Worm (Caenorhabditis elegans): ENCODE data around the gene frh-1.
A peak's percentile ranks its signal among the peaks of the same experiment; 100 is the strongest.

The frh-1 gene

DNA sequence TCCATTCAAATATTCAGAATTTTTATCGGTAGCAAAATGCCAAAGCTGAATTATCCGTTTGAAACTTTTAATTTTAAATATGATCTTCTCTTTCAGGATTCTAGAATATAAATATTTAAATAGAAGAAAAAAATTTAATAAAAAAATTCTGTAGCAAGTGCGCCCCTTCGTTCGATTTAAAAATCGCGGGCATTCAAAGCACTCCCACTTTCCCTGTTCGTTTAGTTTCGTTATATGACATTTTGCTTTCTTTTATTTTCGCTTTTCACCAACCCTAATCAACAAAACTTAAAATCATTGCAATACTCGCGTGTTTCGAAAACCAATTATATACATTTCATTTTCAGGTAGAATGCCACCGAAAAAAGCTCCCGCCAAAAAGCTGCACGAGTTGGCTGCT is 4.4 kb downstream of the frh-1 start, which contains the start of gene vrk-1:
Gene vrk-1 (plus strand): TSS at position 348 of the 400 bp plus-strand sequence.
- no peak for TF ChIP-seq lin-13 (GFP tag; optimal IDR thresholded peaks at IDR 0.05)
- TF ChIP-seq lsy-2 (tag; optimal IDR thresholded peaks at IDR 0.05), result peak in 1 of 2 experiments; percentile 25
- no peak for TF ChIP-seq nhr-11 (tag; optimal IDR thresholded peaks at IDR 0.05)
- no peak for TF ChIP-seq ceh-62 (tag; optimal IDR thresholded peaks at IDR 0.05)
- no peak for TF ChIP-seq madf-5 (GFP tag; IDR thresholded peaks at IDR 0.05)
- peak; percentile 48 for TF ChIP-seq dpl-1 (GFP tag; optimal IDR thresholded peaks at IDR 0.05)
- TF ChIP-seq lin-38 (GFP tag; IDR thresholded peaks at IDR 0.05), result peak; percentile 47
- TF ChIP-seq mes-2 (tag; optimal IDR thresholded peaks at IDR 0.05; ENCODE audit: poor library complexity, severe bottlenecking), result peak; percentile 24
- no peak for TF ChIP-seq dmd-9 (GFP tag; IDR thresholded peaks at IDR 0.05)

DNA sequence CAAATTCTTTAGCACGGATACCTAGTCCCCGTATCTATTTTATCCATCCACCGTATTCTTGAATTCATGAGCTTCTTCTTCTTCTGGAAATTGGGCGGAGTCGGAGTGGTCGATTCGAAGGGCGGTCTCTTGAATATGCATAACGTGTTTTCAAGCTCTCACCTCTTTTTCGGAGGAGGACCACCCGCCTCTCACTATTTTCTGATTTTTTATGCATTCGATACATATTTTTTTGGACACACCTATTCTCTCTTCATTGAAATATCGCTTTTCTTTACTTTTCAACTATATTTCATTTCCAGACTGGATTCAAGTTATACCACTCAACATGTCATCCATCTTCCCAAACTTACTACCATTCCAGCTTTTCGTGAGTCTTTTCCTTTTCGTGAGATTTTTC is 11.3 kb downstream of the frh-1 start, which contains the start of gene egl-44:
Gene egl-44 (plus strand): TSS at position 301 of the 400 bp plus-strand sequence.
- no peak for TF ChIP-seq ceh-28 (tag; optimal IDR thresholded peaks at IDR 0.05)
- TF ChIP-seq egl-43 (GFP tag; IDR thresholded peaks at IDR 0.05), result no peak
- TF ChIP-seq hlh-11 (tag; optimal IDR thresholded peaks at IDR 0.05), result no peak
- no peak for TF ChIP-seq spr-1 (tag; optimal IDR thresholded peaks at IDR 0.05)
- TF ChIP-seq zip-11 (GFP tag; IDR thresholded peaks at IDR 0.05), result no peak
- no peak for TF ChIP-seq ztf-11 (tag; optimal IDR thresholded peaks at IDR 0.05)
- TF ChIP-seq ces-1 (GFP tag; optimal IDR thresholded peaks at IDR 0.05), result no peak
- no peak for TF ChIP-seq mes-2 (tag; optimal IDR thresholded peaks at IDR 0.05; ENCODE audit: poor library complexity, severe bottlenecking)
- TF ChIP-seq spr-3 (GFP tag; optimal IDR thresholded peaks at IDR 0.05), result no peak
- no peak for TF ChIP-seq lin-29 (GFP tag; IDR thresholded peaks at IDR 0.05)
- TF ChIP-seq dpl-1 (GFP tag; optimal IDR thresholded peaks at IDR 0.05), result no peak
- TF ChIP-seq nhr-10 (tag; optimal IDR thresholded peaks at IDR 0.05), result no peak

DNA sequence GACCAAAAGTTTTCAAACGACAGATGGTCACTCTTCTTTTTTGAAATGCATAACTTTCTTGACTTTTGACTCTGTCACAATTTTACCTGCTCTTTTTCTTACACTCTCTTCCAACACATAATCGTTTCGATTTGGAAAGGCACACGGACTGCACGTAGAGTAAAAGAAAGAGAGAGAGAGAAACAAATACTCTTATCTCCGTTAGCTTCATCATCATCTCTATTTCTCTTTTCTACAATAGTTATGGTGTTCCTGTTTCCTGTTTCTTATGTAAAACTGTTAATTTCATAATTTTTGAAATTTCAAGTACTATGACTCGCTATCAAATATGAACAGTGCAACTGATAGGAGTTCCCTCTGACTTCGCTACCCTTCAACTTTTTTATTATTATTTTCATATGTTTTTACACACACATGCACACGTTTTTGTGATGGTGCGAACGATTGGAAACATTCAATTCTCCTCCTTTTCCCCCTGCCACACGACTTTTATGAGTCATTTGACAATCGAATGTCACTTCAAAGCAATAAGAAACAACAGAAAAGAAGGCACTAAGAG is 13.0 kb downstream of the frh-1 start:
- no peak for TF ChIP-seq pha-4 (GFP tag; IDR thresholded peaks at IDR 0.05)
- TF ChIP-seq pha-4 (tag; optimal IDR thresholded peaks at IDR 0.05), result no peak
- TF ChIP-seq ztf-11 (tag; optimal IDR thresholded peaks at IDR 0.05), result no peak
- peak; percentile 32 for TF ChIP-seq mxl-3 (GFP tag; optimal IDR thresholded peaks at IDR 0.05)
- TF ChIP-seq nhr-102 (tag; optimal IDR thresholded peaks at IDR 0.05), result no peak
- no peak for TF ChIP-seq lin-38 (GFP tag; IDR thresholded peaks at IDR 0.05)
- TF ChIP-seq Y5F2A.4 (GFP tag; optimal IDR thresholded peaks at IDR 0.05), result no peak
- no peak for TF ChIP-seq daf-12 (tag; optimal IDR thresholded peaks at IDR 0.05)
- TF ChIP-seq zip-11 (GFP tag; IDR thresholded peaks at IDR 0.05), result no peak
- TF ChIP-seq dmd-6 (GFP tag; IDR thresholded peaks at IDR 0.05), result peak; percentile 71
- TF ChIP-seq unc-39 (tag; optimal IDR thresholded peaks at IDR 0.05), result no peak
- peak; percentile 10 for TF ChIP-seq hlh-30 (tag; optimal IDR thresholded peaks at IDR 0.05; ENCODE audit: insufficient read depth)
- no peak for TF ChIP-seq jun-1 (tag; optimal IDR thresholded peaks at IDR 0.05)
- TF ChIP-seq mxl-2 (GFP tag; conservative IDR thresholded peaks at IDR 0.05), result no peak
- no peak for TF ChIP-seq lin-29 (GFP tag; IDR thresholded peaks at IDR 0.05)
- TF ChIP-seq T20F7.1 (GFP tag; optimal IDR thresholded peaks at IDR 0.05), result peak; percentile 37
- no peak for TF ChIP-seq mdt-29 (GFP tag; IDR thresholded peaks at IDR 0.05)
- TF ChIP-seq hlh-11 (tag; optimal IDR thresholded peaks at IDR 0.05), result peak; percentile 85
- peak; percentile 82 for TF ChIP-seq lin-1 (GFP tag; IDR thresholded peaks at IDR 0.05)
- peak in 1 of 2 experiments; percentile 70 for TF ChIP-seq hif-1 (tag; optimal IDR thresholded peaks at IDR 0.05)
- TF ChIP-seq F10B5.3 (tag; optimal IDR thresholded peaks at IDR 0.05), result no peak
- TF ChIP-seq spr-1 (tag; optimal IDR thresholded peaks at IDR 0.05), result no peak
- TF ChIP-seq gei-8 (GFP tag; optimal IDR thresholded peaks at IDR 0.05), result no peak
- TF ChIP-seq duxl-1 (tag; optimal IDR thresholded peaks at IDR 0.05; ENCODE audit: poor library complexity), result no peak
- no peak for TF ChIP-seq nhr-11 (tag; optimal IDR thresholded peaks at IDR 0.05)
- TF ChIP-seq daf-16 (GFP tag; optimal IDR thresholded peaks at IDR 0.05), result no peak
- peak; percentile 92 for TF ChIP-seq daf-16 (tag; optimal IDR thresholded peaks at IDR 0.05)
- no peak for TF ChIP-seq ZK546.5 (tag; optimal IDR thresholded peaks at IDR 0.05)
- peak; percentile 63; the same call in 1 of the 2 replicates for TF ChIP-seq tra-1 (GFP tag; IDR thresholded peaks at IDR 0.05)
- peak; percentile 84 for TF ChIP-seq dve-1 (tag; optimal IDR thresholded peaks at IDR 0.05; ENCODE audit: insufficient read depth)
- no peak for TF ChIP-seq ctbp-1 (GFP tag; IDR thresholded peaks at IDR 0.05)
- no peak for TF ChIP-seq ama-1 (optimal IDR thresholded peaks at IDR 0.05)
- TF ChIP-seq ceh-20 (GFP tag; IDR thresholded peaks at IDR 0.05), result no peak
- no peak for TF ChIP-seq Y105C5A.15 (GFP tag; IDR thresholded peaks at IDR 0.05)
